Worm (Caenorhabditis elegans) whole organism, L1 larva: Measurements from ENCODE around the gene ddx-23.

Source experiments
- alr-1 ChIP-seq: fragments of 200-800 bp; sonication (Bioruptor generic); optimal IDR thresholded peaks from 2 replicates; lab custom pipeline; 2018; ENCODE audit warnings: borderline replicate concordance, mild to moderate bottlenecking, missing genetic modification characterization, missing compliant biosample characterization
- elt-2 ChIP-seq: sonication (generic microtip); optimal IDR thresholded peaks from 2 replicates; lab custom pipeline; 2016; ENCODE audit warnings: missing genetic modification characterization, mild to moderate bottlenecking, inconsistent platforms, missing compliant biosample characterization, missing genetic modification reagents
- hlh-17 ChIP-seq: fragments of 200-800 bp; sonication (Bioruptor generic); optimal IDR thresholded peaks from 2 replicates; lab custom pipeline; 2018; ENCODE audit warnings: missing genetic modification characterization, mild to moderate bottlenecking, missing compliant biosample characterization, moderate library complexity, borderline replicate concordance
- irx-1 ChIP-seq: sonication (generic microtip); optimal IDR thresholded peaks from 2 replicates; lab custom pipeline; 2016; ENCODE audit warnings: missing genetic modification characterization, missing compliant biosample characterization
- lin-13 ChIP-seq: fragments of 150-350 bp; optimal IDR thresholded peaks from 2 replicates; lab custom pipeline; 2014; ENCODE audit warnings: missing biosample characterization, missing genetic modification reagents, missing genetic modification characterization
- lin-15B ChIP-seq: fragments of 150-350 bp; sonication (generic microtip); optimal IDR thresholded peaks from 3 replicates; lab custom pipeline; 2014; ENCODE audit warnings: missing biosample characterization, missing genetic modification characterization
- nhr-11 ChIP-seq: fragments of 150-350 bp; optimal IDR thresholded peaks from 2 replicates; lab custom pipeline; 2014; ENCODE audit warnings: missing biosample characterization, missing genetic modification characterization
- nhr-76 ChIP-seq: sonication (generic microtip); optimal IDR thresholded peaks from 2 replicates; lab custom pipeline; 2017; ENCODE audit warnings: missing biosample characterization, missing genetic modification characterization
- pqm-1 ChIP-seq: sonication (generic microtip); optimal IDR thresholded peaks from 3 replicates; lab custom pipeline; 2017; ENCODE audit warnings: missing biosample characterization, missing genetic modification characterization
- tbx-2 ChIP-seq: sonication (generic microtip); optimal IDR thresholded peaks from 2 replicates; lab custom pipeline; 2016; ENCODE audit warnings: missing genetic modification characterization, missing compliant biosample characterization
- unc-62 ChIP-seq: fragments of 150-350 bp; optimal IDR thresholded peaks from 2 replicates; lab custom pipeline; 2014; ENCODE audit warnings: missing biosample characterization, missing genetic modification reagents, missing genetic modification characterization
- zag-1 ChIP-seq: fragments of 150-350 bp; optimal IDR thresholded peaks from 2 replicates; lab custom pipeline; 2014; ENCODE audit warnings: missing biosample characterization, missing genetic modification characterization
- ztf-11 ChIP-seq, 2 experiments: sonication (generic microtip); optimal IDR thresholded peaks; 2 replicates each; lab custom pipeline; 2016 to 2017; ENCODE audit warnings: missing genetic modification characterization in 2 of 2, missing biosample characterization in 1 of 2, missing compliant biosample characterization in 1 of 2

DNA sequence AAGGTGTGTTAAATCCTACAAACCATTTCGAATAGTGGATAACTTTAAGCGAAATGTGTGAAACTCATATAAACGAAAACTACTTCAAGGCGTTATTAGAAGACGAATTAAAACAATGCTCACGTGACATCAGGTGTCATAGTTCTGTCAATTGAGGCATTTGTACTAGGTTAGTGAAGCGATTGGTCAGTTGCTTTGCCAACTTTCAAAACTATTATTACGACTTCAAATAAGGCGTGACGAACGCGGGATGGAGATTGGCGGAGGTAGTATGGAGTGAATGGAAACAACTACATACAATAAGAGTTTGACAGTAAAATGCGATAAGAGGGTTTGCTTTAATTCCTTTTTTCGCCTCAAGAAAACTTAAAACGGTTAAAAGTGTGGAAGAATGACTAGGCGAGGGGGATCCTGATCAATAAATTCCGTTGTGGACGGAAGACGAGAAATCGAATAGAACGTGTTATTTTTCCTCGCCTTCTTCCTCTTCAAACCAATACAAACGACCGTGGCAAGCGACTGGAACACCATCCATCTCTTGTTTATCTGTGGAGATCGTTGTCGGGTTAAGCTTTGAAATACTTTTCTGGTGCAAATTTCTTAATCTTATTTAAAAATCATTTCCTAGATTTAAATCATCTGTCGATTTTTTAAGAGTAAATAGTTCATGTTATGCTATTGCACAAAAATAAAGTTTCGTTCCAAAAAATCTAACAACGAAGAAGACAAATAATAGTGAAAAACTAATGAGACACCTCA is 12.1 kb downstream of the ddx-23 start:
- TF ChIP-seq tbx-2 (no peak), elt-2 (tag; lab: Kevin White, UChicago) (no peak), ztf-11 (tag; optimal IDR thresholded peaks at IDR 0.05; lab: Kevin White, UChicago) (no peak), lin-13 (GFP tag; lab: Kevin White, UChicago) (no peak), hlh-17 (GFP tag; lab: Kevin White, UChicago) (no peak), irx-1 (no peak), pqm-1 (tag; lab: Kevin White, UChicago) (no peak), nhr-11 (tag; lab: Kevin White, UChicago) (no peak), nhr-76 (tag; lab: Kevin White, UChicago) (no peak), unc-62 (GFP tag; lab: Kevin White, UChicago) (no peak), zag-1 (tag; lab: Kevin White, UChicago) (no peak), alr-1 (no peak), lin-15B (tag; lab: Kevin White, UChicago) (no peak)
